Fruit fly (Drosophila melanogaster) whole organism, wandering third instar larva: ENCODE measurements around the gene Dnaaf6.

Experiments
- Abd-B ChIP-seq: fragments of >200 bp; optimal IDR thresholded peaks from 2 replicates; lab custom pipeline; 2017; ENCODE audit warnings: missing biosample characterization, missing genetic modification characterization
- CG32264 ChIP-seq: fragments of 200-800 bp; sonication (Bioruptor generic); optimal IDR thresholded peaks from 2 replicates; lab custom pipeline; 2016; ENCODE audit warnings: missing biosample characterization, missing genetic modification characterization
- CG9705 ChIP-seq: fragments of 200-800 bp; sonication (Bioruptor generic); optimal IDR thresholded peaks from 2 replicates; lab custom pipeline; 2018; ENCODE audit warnings: missing biosample characterization, mild to moderate bottlenecking, missing genetic modification characterization
- CrebA ChIP-seq: fragments of 200-800 bp; sonication (Bioruptor generic); optimal IDR thresholded peaks from 2 replicates; lab custom pipeline; 2016; ENCODE audit warnings: missing biosample characterization, mild to moderate bottlenecking, missing genetic modification characterization, borderline replicate concordance
- Dif ChIP-seq: fragments of 200-275, 200-300 bp; sonication (Bioruptor generic); optimal IDR thresholded peaks from 2 replicates; lab custom pipeline; 2018; ENCODE audit warnings: missing biosample characterization, missing genetic modification characterization; ENCODE audit not compliant: partially characterized antibody
- GATAd ChIP-seq: sonication (Bioruptor generic); optimal IDR thresholded peaks from 2 replicates; lab custom pipeline; 2016; ENCODE audit warnings: missing biosample characterization, missing genetic modification characterization
- HLH106 ChIP-seq: fragments of 200-800 bp; optimal IDR thresholded peaks from 3 replicates; lab custom pipeline; 2019; ENCODE audit warnings: missing biosample characterization, mild to moderate bottlenecking, missing genetic modification characterization, moderate library complexity
- Hnf4 ChIP-seq: fragments of 200-800 bp; sonication (Bioruptor generic); optimal IDR thresholded peaks from 2 replicates; lab custom pipeline; 2016; ENCODE audit warnings: missing biosample characterization, mild to moderate bottlenecking, missing genetic modification characterization
- Hr78 ChIP-seq: fragments of >200 bp; optimal IDR thresholded peaks from 2 replicates; lab custom pipeline; 2017; ENCODE audit warnings: missing biosample characterization, missing genetic modification characterization
- Hr83 ChIP-seq: fragments of 200-300 bp; sonication (Bioruptor generic); optimal IDR thresholded peaks from 2 replicates; lab custom pipeline; 2016; ENCODE audit warnings: missing biosample characterization, mild to moderate bottlenecking, missing genetic modification characterization, moderate library complexity; ENCODE audit not compliant: poor library complexity, severe bottlenecking
- Jra ChIP-seq: sonication (Bioruptor generic); optimal IDR thresholded peaks from 2 replicates; lab custom pipeline; 2016; ENCODE audit warnings: missing biosample characterization, missing genetic modification characterization
- Mio ChIP-seq: sonication (Bioruptor generic); optimal IDR thresholded peaks from 2 replicates; lab custom pipeline; 2016; ENCODE audit warnings: missing biosample characterization, missing genetic modification characterization
- Myc ChIP-seq: fragments of >200 bp; optimal IDR thresholded peaks from 2 replicates; lab custom pipeline; 2017
- Rel ChIP-seq, 2 experiments: fragments of 200-800 bp; sonication (Bioruptor generic) in 1 of 2; optimal IDR thresholded peaks; 2 replicates in 1 of 2; 3 replicates in 1 of 2; lab custom pipeline; 2016 to 2019; ENCODE audit warnings: mild to moderate bottlenecking in 2 of 2, missing biosample characterization in 2 of 2, missing genetic modification characterization in 2 of 2, moderate library complexity in 1 of 2
- Sp1 ChIP-seq: fragments of 200-800 bp; sonication (Bioruptor generic); optimal IDR thresholded peaks from 3 replicates; lab custom pipeline; 2019; ENCODE audit warnings: missing biosample characterization, mild to moderate bottlenecking, missing genetic modification characterization, moderate library complexity
- Vsx2 ChIP-seq: fragments of 200-300, 225-300 bp; sonication (Bioruptor generic); optimal IDR thresholded peaks from 2 replicates; lab custom pipeline; 2018; ENCODE audit warnings: missing biosample characterization, missing genetic modification characterization; ENCODE audit not compliant: partially characterized antibody
- br ChIP-seq: fragments of 200-800 bp; sonication (Bioruptor generic); optimal IDR thresholded peaks from 2 replicates; lab custom pipeline; 2016; ENCODE audit warnings: missing biosample characterization, missing genetic modification characterization
- brk ChIP-seq: fragments of 200-800 bp; sonication (Bioruptor generic); optimal IDR thresholded peaks from 2 replicates; lab custom pipeline; 2016; ENCODE audit warnings: missing biosample characterization, mild to moderate bottlenecking, missing genetic modification characterization
- dl ChIP-seq, 2 experiments: fragments of 175-275, 200-275 bp in 1 of 2; fragments of 200-275 bp in 1 of 2; sonication (Bioruptor generic); optimal IDR thresholded peaks; lab custom pipeline; 2018; ENCODE audit warnings: mild to moderate bottlenecking in 2 of 2, missing biosample characterization in 2 of 2, missing genetic modification characterization in 2 of 2, moderate library complexity in 2 of 2; ENCODE audit not compliant: partially characterized antibody in 2 of 2, insufficient read depth in 1 of 2
- dmrt93B ChIP-seq: fragments of 200-800 bp; sonication (Bioruptor generic); optimal IDR thresholded peaks from 2 replicates; lab custom pipeline; 2018; ENCODE audit warnings: missing biosample characterization, mild to moderate bottlenecking, missing genetic modification characterization
- dsf ChIP-seq: sonication (Bioruptor generic); optimal IDR thresholded peaks from 2 replicates; lab custom pipeline; 2016; ENCODE audit warnings: missing biosample characterization, missing genetic modification characterization, borderline replicate concordance
- ey ChIP-seq: fragments of 200-800 bp; sonication (Bioruptor generic); optimal IDR thresholded peaks from 2 replicates; lab custom pipeline; 2016; ENCODE audit warnings: missing biosample characterization, missing genetic modification characterization
- foxo ChIP-seq, 2 experiments: fragments of 200-800 bp; sonication (Bioruptor generic); optimal IDR thresholded peaks; 2 replicates in 1 of 2; 3 replicates in 1 of 2; lab custom pipeline; 2016 to 2017; ENCODE audit warnings: missing biosample characterization in 2 of 2, missing genetic modification characterization in 2 of 2
- fru ChIP-seq: fragments of 200-800 bp; sonication (Bioruptor generic); optimal IDR thresholded peaks from 3 replicates; lab custom pipeline; 2016; ENCODE audit warnings: missing biosample characterization, mild to moderate bottlenecking, missing genetic modification characterization
- h ChIP-seq: fragments of 200-800 bp; sonication (Bioruptor generic); optimal IDR thresholded peaks from 3 replicates; lab custom pipeline; 2016; ENCODE audit warnings: missing biosample characterization, mild to moderate bottlenecking, missing genetic modification characterization
- jim ChIP-seq: fragments of 175-275, 200-325 bp; sonication (Bioruptor generic); optimal IDR thresholded peaks from 2 replicates; lab custom pipeline; 2016; ENCODE audit warnings: missing biosample characterization, mild to moderate bottlenecking, missing genetic modification characterization
- lola ChIP-seq: fragments of >200 bp; optimal IDR thresholded peaks from 2 replicates; lab custom pipeline; 2017; ENCODE audit warnings: missing biosample characterization, missing genetic modification characterization
- pan ChIP-seq: fragments of >200 bp; optimal IDR thresholded peaks from 2 replicates; lab custom pipeline; 2017
- rgr ChIP-seq: fragments of 200-800 bp; sonication (Bioruptor generic); optimal IDR thresholded peaks from 3 replicates; lab custom pipeline; 2016; ENCODE audit warnings: missing biosample characterization, mild to moderate bottlenecking, missing genetic modification characterization
- sage ChIP-seq: fragments of 200-800 bp; sonication (Bioruptor generic); optimal IDR thresholded peaks from 2 replicates; lab custom pipeline; 2016; ENCODE audit warnings: missing biosample characterization, mild to moderate bottlenecking, missing genetic modification characterization
- tai ChIP-seq: sonication (Bioruptor generic); optimal IDR thresholded peaks from 2 replicates; lab custom pipeline; 2016; ENCODE audit warnings: missing biosample characterization, missing genetic modification characterization
- usp ChIP-seq: fragments of >200 bp; optimal IDR thresholded peaks from 2 replicates; lab custom pipeline; 2017; ENCODE audit warnings: missing biosample characterization, missing genetic modification characterization
- woc ChIP-seq: sonication (Bioruptor generic); optimal IDR thresholded peaks from 2 replicates; lab custom pipeline; 2016; ENCODE audit warnings: missing biosample characterization, mild to moderate bottlenecking, missing genetic modification characterization

Dnaaf6 gene

DNA sequence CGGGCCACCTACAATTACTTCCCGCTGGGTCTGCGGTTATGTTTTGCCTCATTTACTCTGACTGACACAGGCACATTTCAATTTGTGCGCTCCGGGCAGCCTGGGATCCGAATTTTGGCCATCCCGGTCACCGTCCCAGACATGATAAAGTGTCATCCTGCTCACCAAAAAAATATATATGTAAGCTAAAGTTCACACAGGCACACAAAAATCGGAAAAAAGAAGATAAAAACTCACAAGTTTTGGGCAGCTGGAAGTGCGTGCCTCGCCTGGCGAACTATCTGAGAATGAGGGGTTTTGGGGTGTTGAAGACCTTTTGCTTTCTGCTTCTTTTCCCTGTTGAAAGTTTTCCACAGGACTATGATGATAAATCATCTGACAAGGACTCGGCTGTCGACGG is 1.7 kb downstream of the Dnaaf6 start:
- TF ChIP-seq Mio (GFP tag; lab: Kevin White, UChicago): no peak
- TF ChIP-seq jim (GFP tag; lab: Kevin White, UChicago): no peak
- no peak for TF ChIP-seq fru (GFP tag; lab: Kevin White, UChicago)
- no peak for TF ChIP-seq Hr78 (GFP tag; lab: Kevin White, UChicago)
- no peak for TF ChIP-seq Abd-B (GFP tag; lab: Kevin White, UChicago)
- no peak for TF ChIP-seq HLH106 (tag; lab: Kevin White, UChicago)
- no peak for TF ChIP-seq Jra (GFP tag; lab: Kevin White, UChicago)
- TF ChIP-seq CG32264 (GFP tag; lab: Kevin White, UChicago): no peak
- no peak for TF ChIP-seq dsf (GFP tag; lab: Kevin White, UChicago)
- TF ChIP-seq sage (GFP tag; lab: Kevin White, UChicago): no peak
- TF ChIP-seq h (GFP tag; lab: Kevin White, UChicago): no peak
- TF ChIP-seq foxo (GFP tag; optimal IDR thresholded peaks at IDR 0.05; lab: Kevin White, UChicago): no peak
- TF ChIP-seq usp (GFP tag; lab: Kevin White, UChicago): no peak
- TF ChIP-seq Sp1: no peak
- no peak for TF ChIP-seq Hr83 (GFP tag; lab: Kevin White, UChicago)
- TF ChIP-seq rgr (GFP tag; lab: Kevin White, UChicago): no peak
- TF ChIP-seq Dif (GFP tag; lab: Kevin White, UChicago): no peak
- TF ChIP-seq dmrt93B (GFP tag; lab: Kevin White, UChicago): no peak
- TF ChIP-seq, all 38 proteins: peak for 0

DNA sequence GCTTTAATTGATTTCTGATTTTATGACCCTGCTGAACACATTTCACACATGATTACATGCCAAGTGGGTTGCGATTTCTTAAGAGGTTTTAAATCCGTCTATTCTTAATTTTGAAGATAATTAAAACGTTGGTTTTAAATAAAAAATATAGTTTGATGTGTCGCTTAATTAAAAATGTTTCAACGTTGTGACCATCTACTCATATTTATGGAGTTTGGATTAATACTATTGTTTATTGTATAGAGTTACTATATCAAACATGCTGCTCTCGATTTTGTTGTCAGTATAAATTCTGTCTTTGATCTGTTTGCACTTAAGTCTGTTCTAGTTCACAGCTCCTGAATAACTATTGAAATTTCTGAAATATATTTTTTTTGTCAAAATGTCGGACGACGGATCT is 6.5 kb downstream of the Dnaaf6 start, which contains the start of gene gdrd:
Gene gdrd, plus strand, starts transcription at position 301 of the 400 bp plus-strand sequence.
- TF ChIP-seq h (GFP tag; lab: Kevin White, UChicago) (no peak), Hr78 (GFP tag; lab: Kevin White, UChicago) (no peak), dmrt93B (GFP tag; lab: Kevin White, UChicago) (no peak), HLH106 (tag; lab: Kevin White, UChicago) (no peak), dl (GFP tag; optimal IDR thresholded peaks at IDR 0.05; lab: Kevin White, UChicago; ENCODE audit: insufficient read depth in 1 of 2, partially characterized antibody in 2 of 2) (no peak), foxo (GFP tag; optimal IDR thresholded peaks at IDR 0.05; lab: Kevin White, UChicago) (no peak), Dif (GFP tag; lab: Kevin White, UChicago) (no peak), Rel (GFP tag; optimal IDR thresholded peaks at IDR 0.05; lab: Kevin White, UChicago) (no peak), Rel (tag; optimal IDR thresholded peaks at IDR 0.05; lab: Kevin White, UChicago) (no peak)
- TF ChIP-seq, all 38 proteins: peak for 0

DNA sequence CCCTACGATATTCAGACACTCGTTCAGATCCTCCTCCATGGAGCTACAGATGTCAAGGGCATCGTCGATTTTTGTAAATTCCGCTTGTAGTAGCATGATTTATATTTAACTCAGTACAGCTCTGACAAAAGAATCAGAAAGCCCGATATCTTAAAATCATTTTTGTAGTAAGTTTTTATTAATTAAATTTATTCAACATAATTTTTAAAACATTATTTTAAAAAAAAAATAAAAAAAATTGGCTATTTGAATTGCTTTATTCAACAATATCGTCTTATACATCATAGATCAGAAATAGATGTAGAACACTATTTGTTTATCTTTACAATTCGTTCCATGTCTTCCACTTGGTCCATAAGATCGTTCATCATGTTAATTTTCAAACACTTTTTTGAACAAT is 12.4 kb downstream of the Dnaaf6 start, which contains the start of gene CG13474:
Gene CG13474, minus strand, starts transcription at position 101 of the 400 bp plus-strand sequence.
- no peak for TF ChIP-seq rgr (GFP tag; lab: Kevin White, UChicago)
- TF ChIP-seq tai (GFP tag; lab: Kevin White, UChicago): no peak
- TF ChIP-seq fru (GFP tag; lab: Kevin White, UChicago): no peak
- TF ChIP-seq Dif (GFP tag; lab: Kevin White, UChicago): no peak
- TF ChIP-seq Hr78 (GFP tag; lab: Kevin White, UChicago): no peak
- no peak for TF ChIP-seq br (GFP tag; lab: Kevin White, UChicago)
- no peak for TF ChIP-seq Abd-B (GFP tag; lab: Kevin White, UChicago)
- TF ChIP-seq Hr83 (GFP tag; lab: Kevin White, UChicago): no peak
- TF ChIP-seq dmrt93B (GFP tag; lab: Kevin White, UChicago): no peak
- TF ChIP-seq Jra (GFP tag; lab: Kevin White, UChicago): no peak
- no peak for TF ChIP-seq lola (GFP tag; lab: Kevin White, UChicago)
- TF ChIP-seq pan (lab: Kevin White, UChicago): no peak
- no peak for TF ChIP-seq Rel (GFP tag; optimal IDR thresholded peaks at IDR 0.05; lab: Kevin White, UChicago)
- no peak for TF ChIP-seq Rel (tag; optimal IDR thresholded peaks at IDR 0.05; lab: Kevin White, UChicago)
- no peak for TF ChIP-seq woc (GFP tag; lab: Kevin White, UChicago)
- TF ChIP-seq h (GFP tag; lab: Kevin White, UChicago): no peak
- TF ChIP-seq brk (GFP tag; lab: Kevin White, UChicago): no peak
- no peak for TF ChIP-seq Sp1
- TF ChIP-seq Myc (lab: Kevin White, UChicago): no peak
- TF ChIP-seq HLH106 (tag; lab: Kevin White, UChicago): no peak

DNA sequence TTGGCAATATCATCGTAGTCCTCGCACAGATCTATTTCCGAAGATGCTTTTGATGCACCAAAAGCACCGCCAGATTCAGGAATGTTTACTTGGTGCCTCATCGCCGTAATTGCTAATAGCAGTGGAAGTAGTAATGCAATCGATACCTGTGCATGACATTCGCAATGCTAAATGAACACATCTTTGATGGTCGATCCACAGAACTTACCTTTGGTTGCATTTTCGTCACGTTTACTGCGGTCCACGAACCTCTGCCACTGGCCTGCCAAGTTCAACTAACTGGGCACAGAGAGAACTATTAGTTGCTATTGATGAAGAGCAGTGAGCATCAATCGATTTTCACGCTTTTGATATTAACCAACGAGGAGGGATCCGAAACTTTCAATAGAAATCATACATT is 17.0 kb downstream of the Dnaaf6 start, which contains the start of gene CG17177:
Gene CG17177, minus strand, starts transcription at position 101 of the 400 bp plus-strand sequence.
- TF ChIP-seq tai (GFP tag; lab: Kevin White, UChicago) (no peak), brk (GFP tag; lab: Kevin White, UChicago) (no peak), Abd-B (GFP tag; lab: Kevin White, UChicago) (no peak), Hnf4 (no peak), Dif (GFP tag; lab: Kevin White, UChicago) (no peak), pan (lab: Kevin White, UChicago) (no peak), Vsx2 (GFP tag; lab: Kevin White, UChicago) (no peak), ey (GFP tag; lab: Kevin White, UChicago) (no peak), foxo (GFP tag; optimal IDR thresholded peaks at IDR 0.05; lab: Kevin White, UChicago) (no peak), CrebA (GFP tag; lab: Kevin White, UChicago) (no peak), GATAd (no peak), Mio (GFP tag; lab: Kevin White, UChicago) (no peak), woc (GFP tag; lab: Kevin White, UChicago) (no peak), CG9705 (GFP tag; lab: Kevin White, UChicago) (no peak), Hr78 (GFP tag; lab: Kevin White, UChicago) (no peak)
